Worm (Caenorhabditis elegans) whole organism, L4/young adult: ENCODE measurements around the gene K11D12.11.

Source experiments
- dao-5 ChIP-seq: sonication (generic microtip); optimal IDR thresholded peaks from 2 replicates; lab custom pipeline; 2016; ENCODE audit warnings: missing genotype, missing genetic modification characterization, moderate library complexity, missing compliant biosample characterization
- him-1 ChIP-seq: sonication (generic microtip); optimal IDR thresholded peaks from 2 replicates; lab custom pipeline; 2016; ENCODE audit warnings: missing genotype, missing genetic modification reagents, missing genetic modification characterization, missing compliant biosample characterization

DNA sequence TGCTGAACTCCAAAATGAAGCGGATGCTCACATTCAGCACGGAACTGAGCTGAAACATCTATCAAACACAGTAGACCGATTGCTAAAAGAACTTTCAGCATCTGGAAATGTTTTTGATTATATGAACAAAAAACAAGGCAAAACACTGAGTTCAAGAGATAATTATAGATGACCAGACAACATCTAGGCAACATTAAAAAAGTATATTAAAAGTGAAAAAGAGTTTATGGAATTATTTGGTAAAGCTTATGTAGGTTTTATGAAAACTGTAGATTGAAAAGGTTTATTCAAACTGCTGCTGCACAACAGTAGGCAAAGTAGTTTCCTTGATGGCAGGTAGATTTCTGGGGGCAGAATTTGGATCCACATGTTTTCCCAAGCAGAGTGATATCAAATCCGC, 3.0 kb downstream of the K11D12.11 start, which contains the start of gene K11D12.7:
- TF ChIP-seq him-1: no peak
- TF ChIP-seq dao-5 (tag; lab: Kevin White, UChicago): no peak
